Worm (Caenorhabditis elegans): ENCODE measurements around the gene arcp-1.
A peak's percentile ranks its signal among the peaks of the same experiment; 100 is the strongest.

Gene arcp-1

DNA sequence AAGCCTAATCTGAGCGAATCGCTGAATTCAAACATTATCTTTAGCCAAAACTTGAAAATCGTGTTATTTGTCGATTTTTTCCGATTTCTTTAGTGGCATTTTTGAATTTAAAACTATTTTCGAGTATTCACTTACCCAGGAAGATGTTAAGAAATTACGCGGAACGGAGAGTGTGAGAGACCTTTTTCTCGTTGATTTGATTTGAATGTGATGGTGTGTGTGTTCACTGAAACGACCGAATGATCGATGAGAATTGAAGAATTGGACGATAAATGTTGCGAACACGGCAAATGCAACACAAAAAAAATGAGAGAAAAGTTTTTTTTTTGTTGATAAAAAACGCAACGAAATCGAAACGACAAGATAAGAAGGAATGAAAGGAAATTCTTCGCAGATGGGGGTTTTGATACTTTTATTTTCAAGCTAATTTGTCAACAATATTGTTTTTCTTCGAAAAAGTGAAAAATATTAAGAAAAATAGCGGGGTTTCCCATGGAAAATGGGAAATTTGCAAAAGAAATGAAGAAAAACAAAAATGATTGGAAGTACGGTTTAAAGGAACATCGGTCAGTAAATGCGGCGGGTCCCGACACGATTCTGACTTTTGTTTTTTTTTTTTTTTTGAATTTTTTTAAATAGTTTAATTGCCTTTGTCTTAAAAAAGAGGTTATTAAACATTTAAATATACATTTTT, 41.2 kb upstream of the arcp-1 start, which contains the start of gene mtm-3:
Gene mtm-3, minus strand, starts transcription at position 228 of the 694 bp plus-strand sequence.
- peak; percentile 80 for TF ChIP-seq blmp-1 (tag; optimal IDR thresholded peaks at IDR 0.05)
- TF ChIP-seq efl-1 (optimal IDR thresholded peaks at IDR 0.05): no peak
- TF ChIP-seq efl-1 (GFP tag; optimal IDR thresholded peaks at IDR 0.05 in 1 of 2): peak in 1 of 2 experiments; percentile 41
- no peak for TF ChIP-seq lsy-2 (tag; optimal IDR thresholded peaks at IDR 0.05)
- TF ChIP-seq ets-5 (GFP tag; IDR thresholded peaks at IDR 0.05): no peak
- TF ChIP-seq nhr-237 (tag; optimal IDR thresholded peaks at IDR 0.05): no peak

DNA sequence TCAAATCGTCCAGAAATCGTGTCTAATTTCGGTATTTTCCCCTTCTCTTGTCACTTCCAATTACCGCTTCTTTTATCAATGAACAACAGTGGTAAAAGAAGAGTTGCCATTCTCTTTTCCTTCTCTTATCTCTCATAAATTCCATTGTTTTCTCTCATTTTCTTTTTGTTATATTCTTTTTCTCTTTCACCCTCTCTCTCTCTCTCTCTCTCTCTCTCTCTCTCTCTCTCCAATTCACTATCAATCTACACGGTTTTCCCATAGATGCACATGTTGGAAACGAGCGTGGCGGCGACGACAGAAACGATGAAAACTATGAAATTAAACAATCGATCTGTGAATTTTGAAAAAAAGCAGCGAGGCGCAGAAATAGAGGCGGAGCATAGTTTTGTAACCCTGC, 40.0 kb upstream of the arcp-1 start:
- TF ChIP-seq ztf-4 (tag; optimal IDR thresholded peaks at IDR 0.05): no peak
- no peak for TF ChIP-seq skn-1 (tag; optimal IDR thresholded peaks at IDR 0.05)
- no peak for TF ChIP-seq nhr-76 (tag; optimal IDR thresholded peaks at IDR 0.05)
- TF ChIP-seq zag-1 (tag; optimal IDR thresholded peaks at IDR 0.05): no peak
- TF ChIP-seq elt-2 (tag; optimal IDR thresholded peaks at IDR 0.05): peak; percentile 35
- no peak for TF ChIP-seq nhr-77 (tag; optimal IDR thresholded peaks at IDR 0.05)
- TF ChIP-seq ets-5 (GFP tag; IDR thresholded peaks at IDR 0.05): no peak
- TF ChIP-seq pax-3 (tag; optimal IDR thresholded peaks at IDR 0.05): no peak
- no peak for TF ChIP-seq unc-30 (tag; optimal IDR thresholded peaks at IDR 0.05)
- peak; percentile 45 for TF ChIP-seq nhr-90 (tag; optimal IDR thresholded peaks at IDR 0.05; ENCODE audit: poor library complexity)
- TF ChIP-seq mef-2 (tag; optimal IDR thresholded peaks at IDR 0.05): no peak
- TF ChIP-seq aly-2 (tag; optimal IDR thresholded peaks at IDR 0.05): no peak
- no peak for TF ChIP-seq fos-1 (tag; optimal IDR thresholded peaks at IDR 0.05)
- TF ChIP-seq hlh-17 (GFP tag; optimal IDR thresholded peaks at IDR 0.05; ENCODE audit: borderline replicate concordance): no peak
- TF ChIP-seq efl-1 (optimal IDR thresholded peaks at IDR 0.05): peak; percentile 12 to 22
- peak in 1 of 2 experiments; percentile 83 for TF ChIP-seq efl-1 (GFP tag; optimal IDR thresholded peaks at IDR 0.05 in 1 of 2)
- TF ChIP-seq tbx-2 (tag; optimal IDR thresholded peaks at IDR 0.05): peak; percentile 21
- TF ChIP-seq xbp-1 (tag; optimal IDR thresholded peaks at IDR 0.05): no peak
- TF ChIP-seq nhr-84 (tag; optimal IDR thresholded peaks at IDR 0.05): no peak
- TF ChIP-seq C34B4.2 (tag; optimal IDR thresholded peaks at IDR 0.05): no peak
- TF ChIP-seq zip-4 (GFP tag; optimal IDR thresholded peaks at IDR 0.05): no peak
- no peak for TF ChIP-seq Y116A8C.19 (tag; optimal IDR thresholded peaks at IDR 0.05; ENCODE audit: borderline replicate concordance)
- TF ChIP-seq snu-23 (GFP tag; optimal IDR thresholded peaks at IDR 0.05): peak; percentile 60
- TF ChIP-seq nhr-11 (tag; optimal IDR thresholded peaks at IDR 0.05): no peak
- no peak for TF ChIP-seq egl-13 (tag; optimal IDR thresholded peaks at IDR 0.05)
- no peak for TF ChIP-seq isw-1 (GFP tag; IDR thresholded peaks at IDR 0.05)
- TF ChIP-seq ceh-88 (GFP tag; IDR thresholded peaks at IDR 0.05): no peak
- no peak for TF ChIP-seq nhr-237 (tag; optimal IDR thresholded peaks at IDR 0.05)
- no peak for TF ChIP-seq egl-27 (tag; optimal IDR thresholded peaks at IDR 0.05)
- no peak for TF ChIP-seq tlp-1 (tag; optimal IDR thresholded peaks at IDR 0.05)
- TF ChIP-seq nhr-19 (GFP tag; conservative IDR thresholded peaks at IDR 0.05): peak; percentile 44
- no peak for TF ChIP-seq rnt-1 (tag; optimal IDR thresholded peaks at IDR 0.05)
- no peak for TF ChIP-seq sox-4 (tag; optimal IDR thresholded peaks at IDR 0.05)
- TF ChIP-seq lin-15B (tag; optimal IDR thresholded peaks at IDR 0.05): no peak
- TF ChIP-seq nhr-20 (tag; optimal IDR thresholded peaks at IDR 0.05): peak; percentile 57
- TF ChIP-seq unc-98 (GFP tag; IDR thresholded peaks at IDR 0.05): no peak
- TF ChIP-seq nhr-12 (tag; optimal IDR thresholded peaks at IDR 0.05): no peak
- TF ChIP-seq ceh-82 (tag; optimal IDR thresholded peaks at IDR 0.05): no peak
- TF ChIP-seq nhr-28 (tag; optimal IDR thresholded peaks at IDR 0.05): no peak
- peak in 4 of 6 experiments; percentile 29 to 75 (median 49) for TF ChIP-seq elt-3 (tag; optimal IDR thresholded peaks at IDR 0.05)
- TF ChIP-seq lir-3 (tag; optimal IDR thresholded peaks at IDR 0.05; ENCODE audit: poor library complexity): no peak
- TF ChIP-seq pag-3 (tag; optimal IDR thresholded peaks at IDR 0.05; ENCODE audit: borderline replicate concordance, insufficient read depth): peak; percentile 7
- TF ChIP-seq jun-1 (tag; optimal IDR thresholded peaks at IDR 0.05): no peak
- TF ChIP-seq snpc-4 (tag; optimal IDR thresholded peaks at IDR 0.05): no peak
- no peak for TF ChIP-seq dpl-1 (GFP tag; optimal IDR thresholded peaks at IDR 0.05)
- TF ChIP-seq C16A3.4 (tag; optimal IDR thresholded peaks at IDR 0.05): no peak
- TF ChIP-seq ama-1 (optimal IDR thresholded peaks at IDR 0.05): peak; percentile 12
- no peak for TF ChIP-seq unc-130 (tag; optimal IDR thresholded peaks at IDR 0.05)
